Fruit fly (Drosophila melanogaster): Measurements from ENCODE around the gene CG1316.

The CG1316 gene

dm6 chr3L:4254301-4254834 is 29.3 kb upstream of the CG1316 start, which contains the start of the genes ago and CG1265 (continued):
- peak; percentile 27 for TF ChIP-seq bab2 (GFP tag; optimal IDR thresholded peaks at IDR 0.05)
- TF ChIP-seq sob (GFP tag; IDR thresholded peaks at IDR 0.05) = peak; percentile 15; the same call in 1 of the 2 replicates
- TF ChIP-seq CG9797 (GFP tag; optimal IDR thresholded peaks at IDR 0.05) = peak; percentile 46
- peak; percentile 52 for TF ChIP-seq CG15269 (tag; optimal IDR thresholded peaks at IDR 0.05)
- peak; percentile 16; the same call in 1 of the 2 replicates for TF ChIP-seq klu (GFP tag; IDR thresholded peaks at IDR 0.05)
- TF ChIP-seq CG11085 (GFP tag; IDR thresholded peaks at IDR 0.05) = 0 out of 2 replicates have a peak, but pooled peaks have one; percentile 6
- peak; percentile 42 for TF ChIP-seq sisA (GFP tag; IDR thresholded peaks at IDR 0.05)
- TF ChIP-seq hb (GFP tag; IDR thresholded peaks at IDR 0.05; ENCODE audit: partially characterized antibody) = no peak
- TF ChIP-seq stc (GFP tag; IDR thresholded peaks at IDR 0.05) = peak; percentile 20; the same call in 1 of the 2 replicates
- no peak for TF ChIP-seq CG3065 (GFP tag; optimal IDR thresholded peaks at IDR 0.05)
- TF ChIP-seq lmd (GFP tag; IDR thresholded peaks at IDR 0.05) = peak; percentile 41; the same call in 1 of the 2 replicates
- peak; percentile 82 for TF ChIP-seq NFAT (GFP tag; IDR thresholded peaks at IDR 0.05)
- peak; percentile 45 for TF ChIP-seq odd (GFP tag; optimal IDR thresholded peaks at IDR 0.05)
- TF ChIP-seq NfI (GFP tag; optimal IDR thresholded peaks at IDR 0.05) = peak; percentile 49
- no peak for TF ChIP-seq Adf1 (GFP tag; IDR thresholded peaks at IDR 0.05)
- peak; percentile 54 for TF ChIP-seq CG12659 (GFP tag; optimal IDR thresholded peaks at IDR 0.05)

dm6 chr3L:4259102-4259558 is 24.5 kb upstream of the CG1316 start, which contains the start of the genes CG15011 and CG1309:
Gene CG15011, minus strand, starts transcription at chr3L:4259152.
Gene CG1309, plus strand, starts transcription at chr3L:4259430.
- TF ChIP-seq CG3065 (GFP tag; optimal IDR thresholded peaks at IDR 0.05) (peak; percentile 54), bigmax (GFP tag; optimal IDR thresholded peaks at IDR 0.05) (no peak), lola (GFP tag; optimal IDR thresholded peaks at IDR 0.05) (peak in 1 of 3 experiments; percentile 87), Mrtf (GFP tag; IDR thresholded peaks at IDR 0.05) (peak; percentile 58; the same call in 1 of the 3 replicates), Oli (tag; optimal IDR thresholded peaks at IDR 0.05) (peak; percentile 67), mld (GFP tag; IDR thresholded peaks at IDR 0.05; ENCODE audit: partially characterized antibody) (no peak), CG4360 (GFP tag; IDR thresholded peaks at IDR 0.05) (no peak), sug (tag; optimal IDR thresholded peaks at IDR 0.05) (peak; percentile 92), CG8359 (GFP tag; optimal IDR thresholded peaks at IDR 0.05; ENCODE audit: borderline replicate concordance) (no peak), CG3847 (GFP tag; IDR thresholded peaks at IDR 0.05) (peak; percentile 77), Doc2 (GFP tag; IDR thresholded peaks at IDR 0.05) (no peak), pfk (GFP tag; optimal IDR thresholded peaks at IDR 0.05) (no peak), Vsx1 (GFP tag; optimal IDR thresholded peaks at IDR 0.05) (peak; percentile 54), CG12942 (GFP tag; optimal IDR thresholded peaks at IDR 0.05) (peak; percentile 60), CG17912 (GFP tag; optimal IDR thresholded peaks at IDR 0.05) (peak; percentile 28), Adf1 (GFP tag; IDR thresholded peaks at IDR 0.05) (peak; percentile 59), Side (GFP tag; optimal IDR thresholded peaks at IDR 0.05) (peak; percentile 80), CG2202 (tag; optimal IDR thresholded peaks at IDR 0.05) (peak; percentile 31), ken (GFP tag; IDR thresholded peaks at IDR 0.05) (peak; percentile 74; the same call in 2 of the 3 replicates), CG9437 (GFP tag; optimal IDR thresholded peaks at IDR 0.05) (peak; percentile 63), wor (GFP tag; IDR thresholded peaks at IDR 0.05) (peak; percentile 63), so (GFP tag; IDR thresholded peaks at IDR 0.05) (peak; percentile 73; the same call in 1 of the 3 replicates), aop (GFP tag; IDR thresholded peaks at IDR 0.05) (no peak), nmo (GFP tag; optimal IDR thresholded peaks at IDR 0.05) (peak; percentile 92), Ets65A (GFP tag) (peak; percentile 99), grn (GFP tag; optimal IDR thresholded peaks at IDR 0.05) (peak; percentile 50), abd-A (tag; optimal IDR thresholded peaks at IDR 0.05) (peak; percentile 85), ssp (GFP tag; IDR thresholded peaks at IDR 0.05) (peak; percentile 66), sim (GFP tag; IDR thresholded peaks at IDR 0.05) (no peak), CG17186 (GFP tag; optimal IDR thresholded peaks at IDR 0.05) (peak; percentile 62), CG18262 (tag; optimal IDR thresholded peaks at IDR 0.05) (peak; percentile 85), CG42726 (GFP tag; IDR thresholded peaks at IDR 0.05; ENCODE audit: partially characterized antibody) (no peak), CG1233 (GFP tag; optimal IDR thresholded peaks at IDR 0.05) (peak; percentile 71), az2 (GFP tag; optimal IDR thresholded peaks at IDR 0.05) (peak; percentile 81), HLH4C (GFP tag; IDR thresholded peaks at IDR 0.05; ENCODE audit: partially characterized antibody) (no peak)
